Worm (Caenorhabditis elegans) whole organism, L1 larva: ENCODE data around the gene F13B6.2.
A peak's percentile ranks its signal among the peaks of the same experiment; 100 is the strongest.

Source experiments
- C16A3.4 ChIP-seq: fragments of 150-350 bp; optimal IDR thresholded peaks from 2 replicates; lab custom pipeline; 2014; ENCODE audit warnings: missing biosample characterization, missing genetic modification characterization
- C34B4.2 ChIP-seq: sonication (generic microtip); optimal IDR thresholded peaks from 2 replicates; lab custom pipeline; 2017; ENCODE audit warnings: mild to moderate bottlenecking, missing genetic modification characterization, missing compliant biosample characterization
- Y116A8C.19 ChIP-seq: sonication (generic microtip); optimal IDR thresholded peaks from 2 replicates; lab custom pipeline; 2016; ENCODE audit warnings: missing compliant biosample characterization, missing genetic modification characterization, borderline replicate concordance
- ama-1 ChIP-seq: fragments of 150-350 bp; optimal IDR thresholded peaks from 2 replicates; lab custom pipeline; 2014
- ceh-8 ChIP-seq: fragments of 200-800 bp; sonication (Bioruptor generic); optimal IDR thresholded peaks from 2 replicates; lab custom pipeline; 2018; ENCODE audit warnings: mild to moderate bottlenecking, missing genetic modification characterization, moderate library complexity, missing compliant biosample characterization
- ceh-88 ChIP-seq: fragments of 200-800 bp; sonication (Bioruptor generic); IDR thresholded peaks from 2 replicates; pipeline ENCODE4 v1.3.6; 2022; ENCODE audit warnings: missing genetic modification characterization, missing compliant biosample characterization
- ceh-90 ChIP-seq: sonication (generic microtip); optimal IDR thresholded peaks from 2 replicates; lab custom pipeline; 2016; ENCODE audit warnings: missing genetic modification characterization, missing compliant biosample characterization
- efl-1 ChIP-seq, 4 experiments: fragments of 150-350 bp; optimal IDR thresholded peaks in 3 of 4; peaks in 1 of 4; 1 replicate in 1 of 4; 2 replicates in 3 of 4; lab custom pipeline; 2014; ENCODE audit warnings: missing biosample characterization in 2 of 4, missing genetic modification characterization in 2 of 4, missing genetic modification reagents in 2 of 4
- efl-3 ChIP-seq: fragments of 200-800 bp; sonication (Bioruptor generic); optimal IDR thresholded peaks from 2 replicates; lab custom pipeline; 2018; ENCODE audit warnings: mild to moderate bottlenecking, missing genetic modification characterization, missing compliant biosample characterization
- egl-27 ChIP-seq, 2 experiments: fragments of 150-350 bp in 1 of 2; sonication (generic microtip); optimal IDR thresholded peaks; 3 replicates each; lab custom pipeline; 2017 to 2018; ENCODE audit warnings: missing biosample characterization in 2 of 2, missing genetic modification characterization in 2 of 2, missing genetic modification reagents in 2 of 2
- fkh-4 ChIP-seq: sonication (generic microtip); optimal IDR thresholded peaks from 2 replicates; lab custom pipeline; 2016; ENCODE audit warnings: missing compliant biosample characterization, missing genetic modification characterization, borderline replicate concordance
- fkh-8 ChIP-seq: sonication (generic microtip); optimal IDR thresholded peaks from 2 replicates; lab custom pipeline; 2016; ENCODE audit warnings: mild to moderate bottlenecking, missing genetic modification characterization, missing compliant biosample characterization
- fos-1 ChIP-seq: fragments of 150-350 bp; optimal IDR thresholded peaks from 2 replicates; lab custom pipeline; 2014; ENCODE audit warnings: missing biosample characterization, missing genetic modification characterization
- grh-1 ChIP-seq: fragments of 200-800 bp; sonication (Bioruptor generic); IDR thresholded peaks from 2 replicates; pipeline ENCODE4 v1.3.6; 2022; ENCODE audit warnings: missing genetic modification reagents, missing genetic modification characterization, missing compliant biosample characterization
- irx-1 ChIP-seq: sonication (generic microtip); optimal IDR thresholded peaks from 2 replicates; lab custom pipeline; 2016; ENCODE audit warnings: missing genetic modification characterization, missing compliant biosample characterization
- isw-1 ChIP-seq: fragments of 200-800 bp; sonication (Bioruptor generic); IDR thresholded peaks from 2 replicates; pipeline ENCODE4 v1.3.6; 2022; ENCODE audit warnings: missing genetic modification characterization, missing compliant biosample characterization
- jun-1 ChIP-seq: fragments of 150-350 bp; optimal IDR thresholded peaks from 2 replicates; lab custom pipeline; 2014; ENCODE audit warnings: missing biosample characterization, missing genetic modification reagents, missing genetic modification characterization
- lin-14 ChIP-seq: fragments of 200-800 bp; sonication (Bioruptor generic); optimal IDR thresholded peaks from 2 replicates; lab custom pipeline; 2018; ENCODE audit warnings: mild to moderate bottlenecking, missing genetic modification characterization, moderate library complexity, missing compliant biosample characterization
- lin-15B ChIP-seq: fragments of 150-350 bp; sonication (generic microtip); optimal IDR thresholded peaks from 3 replicates; lab custom pipeline; 2014; ENCODE audit warnings: missing biosample characterization, missing genetic modification characterization
- lin-39 ChIP-seq: fragments of 150-350 bp; optimal IDR thresholded peaks from 2 replicates; lab custom pipeline; 2014; ENCODE audit warnings: missing biosample characterization, missing genetic modification reagents, missing genetic modification characterization
- lir-3 ChIP-seq: sonication (generic microtip); optimal IDR thresholded peaks from 2 replicates; lab custom pipeline; 2016; ENCODE audit warnings: mild to moderate bottlenecking, missing genetic modification characterization, moderate library complexity, missing compliant biosample characterization; ENCODE audit not compliant: poor library complexity
- lsy-2 ChIP-seq, 2 experiments: fragments of 150-350 bp; optimal IDR thresholded peaks; 2 replicates each; lab custom pipeline; 2014; ENCODE audit warnings: missing biosample characterization in 2 of 2, missing genetic modification characterization in 2 of 2
- mab-9 ChIP-seq: fragments of 200-800 bp; sonication (Bioruptor generic); IDR thresholded peaks from 2 replicates; pipeline ENCODE4 v1.3.6; 2022; ENCODE audit warnings: missing genetic modification reagents, missing genetic modification characterization, missing compliant biosample characterization
- mef-2 ChIP-seq: fragments of 150-350 bp; optimal IDR thresholded peaks from 2 replicates; lab custom pipeline; 2014; ENCODE audit warnings: missing biosample characterization, missing genetic modification characterization
- mep-1 ChIP-seq: fragments of 150-350 bp; optimal IDR thresholded peaks from 2 replicates; lab custom pipeline; 2014; ENCODE audit warnings: missing biosample characterization, missing genetic modification characterization
- nhr-19 ChIP-seq: fragments of 200-800 bp; sonication (Bioruptor generic); conservative IDR thresholded peaks from 2 replicates; pipeline ENCODE4 v1.3.6; 2022; ENCODE audit warnings: missing genetic modification characterization, missing compliant biosample characterization
- nhr-20 ChIP-seq: sonication (generic microtip); optimal IDR thresholded peaks from 2 replicates; lab custom pipeline; 2016; ENCODE audit warnings: mild to moderate bottlenecking, missing genetic modification characterization, missing compliant biosample characterization
- nhr-47 ChIP-seq: sonication (generic microtip); optimal IDR thresholded peaks from 2 replicates; lab custom pipeline; 2016; ENCODE audit warnings: mild to moderate bottlenecking, missing genetic modification characterization, moderate library complexity, missing compliant biosample characterization
- nhr-71 ChIP-seq: sonication (generic microtip); optimal IDR thresholded peaks from 2 replicates; lab custom pipeline; 2016; ENCODE audit warnings: mild to moderate bottlenecking, missing genetic modification characterization, moderate library complexity, missing compliant biosample characterization
- nhr-85 ChIP-seq: sonication (generic microtip); peaks from one replicate; lab custom pipeline; 2016; ENCODE audit warnings: missing genetic modification characterization, inconsistent platforms, missing compliant biosample characterization
- nhr-90 ChIP-seq: sonication (generic microtip); optimal IDR thresholded peaks from 2 replicates; lab custom pipeline; 2016; ENCODE audit warnings: mild to moderate bottlenecking, missing genetic modification characterization, missing compliant biosample characterization; ENCODE audit not compliant: poor library complexity
- pag-3 ChIP-seq: sonication (generic microtip); optimal IDR thresholded peaks from 2 replicates; lab custom pipeline; 2017; ENCODE audit warnings: missing genetic modification characterization, mild to moderate bottlenecking, missing compliant biosample characterization, antibody characterized with exemption, borderline replicate concordance; ENCODE audit not compliant: insufficient read depth
- pax-3 ChIP-seq: fragments of 200-800 bp; sonication (Bioruptor generic); optimal IDR thresholded peaks from 2 replicates; lab custom pipeline; 2018; ENCODE audit warnings: mild to moderate bottlenecking, missing genetic modification characterization, moderate library complexity, missing compliant biosample characterization
- pqm-1 ChIP-seq: sonication (generic microtip); optimal IDR thresholded peaks from 3 replicates; lab custom pipeline; 2017; ENCODE audit warnings: missing biosample characterization, missing genetic modification characterization
- rnt-1 ChIP-seq: sonication (generic microtip); optimal IDR thresholded peaks from 2 replicates; lab custom pipeline; 2016; ENCODE audit warnings: mild to moderate bottlenecking, missing genetic modification characterization, moderate library complexity, missing compliant biosample characterization
- snu-23 ChIP-seq: sonication (generic microtip); optimal IDR thresholded peaks from 2 replicates; lab custom pipeline; 2016; ENCODE audit warnings: missing genetic modification characterization, missing compliant biosample characterization
- sptf-1 ChIP-seq: fragments of 150-350 bp; optimal IDR thresholded peaks from 2 replicates; lab custom pipeline; 2014; ENCODE audit warnings: missing biosample characterization, missing genetic modification characterization
- swsn-7 ChIP-seq: sonication (generic microtip); optimal IDR thresholded peaks from 2 replicates; lab custom pipeline; 2016; ENCODE audit warnings: missing genetic modification characterization, missing compliant biosample characterization
- tbx-2 ChIP-seq: sonication (generic microtip); optimal IDR thresholded peaks from 2 replicates; lab custom pipeline; 2016; ENCODE audit warnings: missing genetic modification characterization, missing compliant biosample characterization
- unc-86 ChIP-seq: sonication (generic microtip); optimal IDR thresholded peaks from 2 replicates; lab custom pipeline; 2016; ENCODE audit warnings: missing genetic modification characterization, missing compliant biosample characterization
- unc-98 ChIP-seq: fragments of 200-800 bp; sonication (Bioruptor generic); IDR thresholded peaks from 2 replicates; pipeline ENCODE4 v1.3.6; 2022; ENCODE audit warnings: missing genetic modification characterization, missing compliant biosample characterization
- vab-15 ChIP-seq: sonication (generic microtip); optimal IDR thresholded peaks from 2 replicates; lab custom pipeline; 2017; ENCODE audit warnings: missing genotype, mild to moderate bottlenecking, missing genetic modification characterization, missing compliant biosample characterization
- xbp-1 ChIP-seq: sonication (generic microtip); optimal IDR thresholded peaks from 2 replicates; lab custom pipeline; 2016; ENCODE audit warnings: missing genetic modification characterization, missing compliant biosample characterization
- ztf-11 ChIP-seq, 2 experiments: sonication (generic microtip); optimal IDR thresholded peaks; 2 replicates each; lab custom pipeline; 2016 to 2017; ENCODE audit warnings: missing genetic modification characterization in 2 of 2, missing biosample characterization in 1 of 2, missing compliant biosample characterization in 1 of 2
- ztf-4 ChIP-seq: fragments of 150-350 bp; optimal IDR thresholded peaks from 2 replicates; lab custom pipeline; 2014; ENCODE audit warnings: missing biosample characterization, missing genetic modification characterization

Gene F13B6.2

DNA sequence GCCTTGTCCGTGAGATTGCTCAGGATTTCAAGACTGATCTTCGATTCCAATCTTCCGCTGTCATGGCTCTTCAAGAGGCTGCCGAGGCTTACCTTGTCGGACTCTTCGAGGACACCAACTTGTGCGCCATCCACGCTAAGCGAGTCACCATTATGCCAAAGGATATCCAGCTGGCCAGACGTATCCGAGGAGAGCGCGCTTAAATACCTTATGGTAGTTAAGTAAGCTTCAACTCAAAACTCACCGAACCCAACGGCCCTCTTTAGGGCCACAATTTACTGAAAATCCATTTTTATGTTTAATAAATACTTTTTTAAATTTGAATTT lies 28.3 kb upstream of the F13B6.2 start:
- TF ChIP-seq nhr-47 (tag; lab: Kevin White, UChicago) (no peak), swsn-7 (tag; lab: Kevin White, UChicago) (no peak), lir-3 (tag; lab: Kevin White, UChicago) (no peak), mab-9 (GFP tag; lab: Robert Waterston, UW) (no peak), lsy-2 (tag; optimal IDR thresholded peaks at IDR 0.05; lab: Kevin White, UChicago) (no peak), sptf-1 (no peak), grh-1 (no peak), fkh-8 (no peak), mep-1 (no peak), fkh-4 (tag; lab: Kevin White, UChicago) (no peak), egl-27 (tag; optimal IDR thresholded peaks at IDR 0.05; lab: Kevin White, UChicago) (no peak), pqm-1 (tag; lab: Kevin White, UChicago) (no peak), Y116A8C.19 (tag; lab: Kevin White, UChicago) (no peak), ztf-4 (tag; lab: Kevin White, UChicago) (no peak), jun-1 (tag; lab: Kevin White, UChicago) (no peak), lin-15B (tag; lab: Kevin White, UChicago) (no peak), ama-1 (lab: Kevin White, UChicago) (no peak), vab-15 (tag; lab: Kevin White, UChicago) (no peak)

DNA sequence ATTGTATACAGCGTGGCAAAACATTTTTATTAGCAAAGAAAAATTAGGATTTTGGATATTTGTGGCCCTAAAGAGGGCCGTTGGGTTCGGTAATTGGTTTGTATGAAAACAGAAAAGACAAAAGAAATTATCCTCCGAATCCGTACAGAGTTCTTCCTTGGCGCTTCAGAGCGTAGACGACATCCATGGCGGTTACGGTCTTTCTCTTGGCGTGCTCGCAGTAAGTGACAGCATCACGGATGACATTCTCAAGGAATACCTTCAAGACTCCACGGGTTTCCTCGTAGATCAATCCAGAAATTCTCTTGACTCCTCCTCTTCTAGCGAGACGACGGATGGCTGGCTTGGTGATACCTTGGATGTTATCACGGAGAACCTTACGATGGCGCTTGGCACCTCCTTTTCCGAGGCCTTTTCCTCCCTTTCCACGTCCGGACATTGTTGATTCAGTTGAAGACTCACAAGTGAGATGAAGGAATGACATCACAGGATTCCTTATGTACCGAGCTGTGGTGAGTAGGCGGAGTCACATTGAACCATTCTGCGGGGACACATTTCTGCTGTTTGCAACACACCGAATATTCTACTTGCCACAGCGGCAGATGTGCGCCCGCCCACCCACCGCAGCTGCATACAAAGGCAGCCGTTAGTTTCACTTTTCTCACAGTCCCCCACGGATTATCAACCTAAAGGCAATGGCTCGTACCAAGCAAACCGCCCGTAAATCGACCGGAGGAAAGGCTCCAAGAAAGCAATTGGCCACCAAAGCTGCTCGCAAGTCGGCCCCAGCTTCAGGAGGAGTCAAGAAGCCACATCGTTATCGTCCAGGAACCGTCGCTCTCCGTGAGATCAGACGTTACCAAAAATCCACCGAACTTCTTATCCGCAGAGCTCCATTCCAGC lies 27.7 kb upstream of the F13B6.2 start, which contains the start of the genes his-60 and his-59:
Gene his-60, minus strand, starts transcription at position 439 of the 903 bp plus-strand sequence.
Gene his-59, plus strand, starts transcription at position 696 of the 903 bp plus-strand sequence.
- TF ChIP-seq pax-3 (tag; lab: Kevin White, UChicago) = no peak
- peak in 1 of 2 experiments; percentile 93 for TF ChIP-seq ztf-11 (tag; optimal IDR thresholded peaks at IDR 0.05; lab: Kevin White, UChicago)
- peak; percentile 36 for TF ChIP-seq lin-39 (tag; lab: Kevin White, UChicago)
- TF ChIP-seq pqm-1 (tag; lab: Kevin White, UChicago) = no peak
- TF ChIP-seq snu-23 (GFP tag; lab: Kevin White, UChicago) = peak; percentile 55
- peak; percentile 47; the same call in 1 of the 2 replicates for TF ChIP-seq grh-1
- no peak for TF ChIP-seq irx-1 (tag; lab: Kevin White, UChicago)
- 0 out of 2 replicates have a peak, but pooled peaks have one; percentile 14 for TF ChIP-seq ceh-88 (GFP tag; lab: Robert Waterston, UW)
- peak; percentile 41 for TF ChIP-seq nhr-19 (GFP tag; lab: Robert Waterston, UW)
- peak; percentile 57 for TF ChIP-seq nhr-71 (tag; lab: Kevin White, UChicago)
- TF ChIP-seq swsn-7 (tag; lab: Kevin White, UChicago) = peak; percentile 68
- no peak for TF ChIP-seq ceh-8 (GFP tag; lab: Kevin White, UChicago)
- no peak for TF ChIP-seq unc-98 (GFP tag; lab: Robert Waterston, UW)
- peak; percentile 19 for TF ChIP-seq xbp-1 (tag; lab: Kevin White, UChicago)
- TF ChIP-seq nhr-85 = peak; percentile 79
- peak; percentile 58 for TF ChIP-seq unc-86 (tag; lab: Kevin White, UChicago)
- peak; percentile 36 for TF ChIP-seq C16A3.4 (tag; lab: Kevin White, UChicago)
- peak; percentile 43 for TF ChIP-seq nhr-20
- TF ChIP-seq isw-1 = peak; percentile 7; the same call in 1 of the 2 replicates
- TF ChIP-seq efl-3 (GFP tag; lab: Kevin White, UChicago) = peak; percentile 70
- TF ChIP-seq C34B4.2 (tag; lab: Kevin White, UChicago) = no peak
- TF ChIP-seq lin-14 (GFP tag; lab: Kevin White, UChicago) = peak; percentile 67
- TF ChIP-seq ceh-90 = no peak
- TF ChIP-seq rnt-1 = peak; percentile 31
- no peak for TF ChIP-seq mef-2 (tag; lab: Kevin White, UChicago)
- no peak for TF ChIP-seq pag-3 (tag; lab: Kevin White, UChicago)
- TF ChIP-seq mep-1 = peak; percentile 58
- TF ChIP-seq efl-1 (optimal IDR thresholded peaks at IDR 0.05; lab: Kevin White, UChicago) = peak; percentile 8 to 28
- no peak for TF ChIP-seq efl-1 (GFP tag; optimal IDR thresholded peaks at IDR 0.05 in 1 of 2; lab: Kevin White, UChicago)
- TF ChIP-seq nhr-90 = peak; percentile 63
- peak; percentile 47 for TF ChIP-seq tbx-2
- no peak for TF ChIP-seq fos-1 (tag; lab: Kevin White, UChicago)
